Fruit fly (Drosophila melanogaster) whole organism, pupa: ENCODE measurements around the gene CG13760.

ENCODE experiments used
- CG10348 ChIP-seq: fragments of 200-800 bp; sonication (Bioruptor generic); IDR thresholded peaks from 2 replicates; pipeline ENCODE4 v1.3.6; 2022; ENCODE audit warnings: missing biosample characterization, missing genetic modification characterization
- CG12605 ChIP-seq: fragments of 200-800 bp; sonication (Bioruptor generic); IDR thresholded peaks from 2 replicates; pipeline ENCODE4 v1.3.6; 2022; ENCODE audit warnings: missing biosample characterization, missing genetic modification characterization
- CG13204 ChIP-seq: fragments of 200-800 bp; sonication (Bioruptor generic); optimal IDR thresholded peaks from 2 replicates; lab custom pipeline; 2018; ENCODE audit warnings: missing biosample characterization, mild to moderate bottlenecking, missing genetic modification characterization, moderate library complexity
- CG14655 ChIP-seq: fragments of 200-800 bp; sonication (Bioruptor generic); optimal IDR thresholded peaks from 3 replicates; lab custom pipeline; 2017; ENCODE audit warnings: mild to moderate bottlenecking, missing biosample characterization, missing genetic modification reagents, missing genetic modification characterization
- CG15710 ChIP-seq: fragments of 200-800 bp; sonication (Bioruptor generic); optimal IDR thresholded peaks from 2 replicates; lab custom pipeline; 2018; ENCODE audit warnings: missing biosample characterization, mild to moderate bottlenecking, missing genetic modification characterization, moderate library complexity
- CG17806 ChIP-seq: fragments of 200-800 bp; sonication (Bioruptor generic); optimal IDR thresholded peaks from 2 replicates; lab custom pipeline; 2018; ENCODE audit warnings: missing biosample characterization, mild to moderate bottlenecking, missing genetic modification characterization, moderate library complexity
- CG32121 ChIP-seq: fragments of 200-800 bp; sonication (Bioruptor generic); IDR thresholded peaks from 2 replicates; pipeline ENCODE4 v1.3.6; 2022; ENCODE audit warnings: missing biosample characterization, missing genetic modification characterization
- CG34367 ChIP-seq: fragments of 200-800 bp; sonication (Bioruptor generic); optimal IDR thresholded peaks from 2 replicates; lab custom pipeline; 2018; ENCODE audit warnings: missing biosample characterization, mild to moderate bottlenecking, missing genetic modification characterization
- CG4496 ChIP-seq: fragments of 200-800 bp; sonication (Bioruptor generic); IDR thresholded peaks from 3 replicates; pipeline ENCODE4 v1.3.6; 2022; ENCODE audit warnings: missing biosample characterization, missing genetic modification characterization
- CG8159 ChIP-seq: fragments of 200-800 bp; sonication (Bioruptor generic); optimal IDR thresholded peaks from 3 replicates; lab custom pipeline; 2018; ENCODE audit warnings: missing biosample characterization, mild to moderate bottlenecking, missing genetic modification characterization, moderate library complexity
- CG8301 ChIP-seq: fragments of 200-800 bp; sonication (Bioruptor generic); optimal IDR thresholded peaks from 2 replicates; lab custom pipeline; 2018; ENCODE audit warnings: missing biosample characterization, mild to moderate bottlenecking, missing genetic modification characterization
- CG9948 ChIP-seq: fragments of 200-800 bp; sonication (Bioruptor generic); optimal IDR thresholded peaks from 2 replicates; lab custom pipeline; 2018; ENCODE audit warnings: missing biosample characterization, mild to moderate bottlenecking, missing genetic modification characterization, moderate library complexity
- D1 ChIP-seq: fragments of 200-800 bp; sonication (Bioruptor generic); optimal IDR thresholded peaks from 2 replicates; lab custom pipeline; 2018; ENCODE audit warnings: missing biosample characterization, mild to moderate bottlenecking, missing genetic modification characterization, moderate library complexity
- EcR ChIP-seq: fragments of 200-800 bp; sonication (Bioruptor generic); optimal IDR thresholded peaks from 3 replicates; lab custom pipeline; 2019; ENCODE audit warnings: missing biosample characterization, missing genetic modification characterization, mild to moderate bottlenecking, moderate library complexity, missing genetic modification reagents
- Ets98B ChIP-seq: fragments of 200-800 bp; sonication (Bioruptor generic); IDR thresholded peaks from 2 replicates; pipeline ENCODE4 v1.3.6; 2022; ENCODE audit warnings: missing biosample characterization, missing genetic modification characterization
- Pif1A ChIP-seq: fragments of 200-800 bp; sonication (Bioruptor generic); optimal IDR thresholded peaks from 3 replicates; lab custom pipeline; 2016; ENCODE audit warnings: missing biosample characterization, missing genetic modification characterization
- Pif1B ChIP-seq: fragments of 200-800 bp; sonication (Bioruptor generic); optimal IDR thresholded peaks from 3 replicates; lab custom pipeline; 2016; ENCODE audit warnings: missing biosample characterization, missing genetic modification characterization
- Snoo ChIP-seq: fragments of 200-800 bp; sonication (Bioruptor generic); optimal IDR thresholded peaks from 3 replicates; lab custom pipeline; 2017; ENCODE audit warnings: missing biosample characterization, mild to moderate bottlenecking, missing genetic modification characterization, inconsistent platforms
- fd96Ca ChIP-seq: fragments of 200-800 bp; sonication (Bioruptor generic); IDR thresholded peaks from 3 replicates; pipeline ENCODE4 v1.3.6; 2022; ENCODE audit warnings: missing biosample characterization, missing genetic modification characterization
- gl ChIP-seq: fragments of 200-800 bp; sonication (Bioruptor generic); optimal IDR thresholded peaks from 2 replicates; lab custom pipeline; 2018; ENCODE audit warnings: missing biosample characterization, mild to moderate bottlenecking, missing genetic modification characterization
- rn ChIP-seq: fragments of 200-800 bp; sonication (Bioruptor generic); IDR thresholded peaks from 2 replicates; pipeline ENCODE4 v1.3.6; 2022; ENCODE audit warnings: missing biosample characterization, missing genetic modification characterization

Gene CG13760

dm6 chrX:2593094-2593752, 7.7 kb upstream of the CG13760 start:
- no peak for TF ChIP-seq CG8159
- no peak for TF ChIP-seq Snoo
- peak; percentile 96 for TF ChIP-seq EcR
- no peak for TF ChIP-seq CG34367 (tag; lab: Kevin White, UChicago)

dm6 chrX:2592243-2592642, 6.7 kb upstream of the CG13760 start:
- TF ChIP-seq CG10348 (no peak), CG9948 (tag; lab: Kevin White, UChicago) (no peak), CG15710 (tag; lab: Kevin White, UChicago) (no peak), CG32121 (GFP tag; lab: Robert Waterston, UW) (no peak), CG13204 (GFP tag; lab: Kevin White, UChicago) (no peak), fd96Ca (peak; percentile 8; the same call in 1 of the 3 replicates), gl (tag; lab: Kevin White, UChicago) (no peak)
- TF ChIP-seq, all 21 proteins: peak for 1

dm6 chrX:2591315-2591999, 6.0 kb upstream of the CG13760 start:
- no peak for TF ChIP-seq CG34367 (tag; lab: Kevin White, UChicago)
- no peak for TF ChIP-seq Pif1A
- TF ChIP-seq Ets98B (GFP tag; lab: Robert Waterston, UW): no peak
- no peak for TF ChIP-seq CG32121 (GFP tag; lab: Robert Waterston, UW)
- TF ChIP-seq rn (GFP tag; lab: Robert Waterston, UW): no peak
- TF ChIP-seq CG10348: no peak
- no peak for TF ChIP-seq CG12605 (GFP tag; lab: Robert Waterston, UW)
- TF ChIP-seq CG14655: no peak

DNA sequence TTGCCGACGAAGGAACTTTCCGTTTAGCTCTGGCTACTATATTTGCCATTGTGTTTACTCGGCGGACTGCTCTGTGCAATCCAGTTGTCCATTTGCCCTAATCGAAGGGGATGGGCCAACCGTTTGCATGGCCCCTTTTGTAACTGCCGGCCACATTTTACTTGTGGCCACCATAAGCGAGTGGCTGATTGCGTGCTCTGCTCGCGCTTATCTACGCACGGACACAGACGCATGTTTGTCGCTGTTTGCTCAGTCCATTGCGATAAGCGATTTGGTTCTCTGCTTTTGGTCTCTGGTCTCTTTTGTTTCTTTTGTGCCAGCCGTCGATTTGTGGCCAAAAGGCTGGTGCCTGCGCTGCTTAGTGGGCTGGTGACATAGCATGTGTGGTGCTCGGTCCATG, 5.1 kb upstream of the CG13760 start:
- TF ChIP-seq EcR: peak; percentile 46
- TF ChIP-seq CG17806 (tag; lab: Kevin White, UChicago): no peak

dm6 chrX:2589446-2590038, 4.0 kb upstream of the CG13760 start:
- TF ChIP-seq CG8301 (tag; lab: Kevin White, UChicago): peak; percentile 90
- TF ChIP-seq CG32121 (GFP tag; lab: Robert Waterston, UW): peak; percentile 96
- TF ChIP-seq rn (GFP tag; lab: Robert Waterston, UW): peak; percentile 90
- TF ChIP-seq CG13204 (GFP tag; lab: Kevin White, UChicago): no peak
- peak; percentile 89 for TF ChIP-seq Pif1B (GFP tag; lab: Kevin White, UChicago)
- peak; percentile 98 for TF ChIP-seq CG4496
- peak; percentile 93 for TF ChIP-seq Pif1A
- peak; percentile 69 for TF ChIP-seq CG34367 (tag; lab: Kevin White, UChicago)
- TF ChIP-seq CG15710 (tag; lab: Kevin White, UChicago): peak; percentile 79
- TF ChIP-seq D1: peak; percentile 43
- TF ChIP-seq CG14655: peak; percentile 85
- TF ChIP-seq CG10348: peak; percentile 83
- peak; percentile 71 for TF ChIP-seq CG17806 (tag; lab: Kevin White, UChicago)
- peak; percentile 98 for TF ChIP-seq fd96Ca
- peak; percentile 90 for TF ChIP-seq CG12605 (GFP tag; lab: Robert Waterston, UW)
- peak; percentile 76 for TF ChIP-seq CG8159
- TF ChIP-seq Ets98B (GFP tag; lab: Robert Waterston, UW): peak; percentile 97
- TF ChIP-seq CG9948 (tag; lab: Kevin White, UChicago): peak; percentile 80
- no peak for TF ChIP-seq EcR
- peak; percentile 91 for TF ChIP-seq Snoo
- TF ChIP-seq gl (tag; lab: Kevin White, UChicago): peak; percentile 32
- TF ChIP-seq, all 21 proteins: peak for 19

- TF ChIP-seq CG13204 (GFP tag; lab: Kevin White, UChicago) (peak; percentile 75), CG8159 (peak; percentile 41), CG14655 (peak; percentile 76), CG32121 (GFP tag; lab: Robert Waterston, UW) (peak; percentile 59; the same call in 1 of the 2 replicates), CG4496 (peak; percentile 91), CG10348 (no peak), Ets98B (GFP tag; lab: Robert Waterston, UW) (peak; percentile 84), CG17806 (tag; lab: Kevin White, UChicago) (peak; percentile 52), D1 (no peak), rn (GFP tag; lab: Robert Waterston, UW) (peak; percentile 69), CG15710 (tag; lab: Kevin White, UChicago) (peak; percentile 29), Snoo (peak; percentile 52), CG8301 (tag; lab: Kevin White, UChicago) (peak; percentile 58), EcR (peak; percentile 26), CG12605 (GFP tag; lab: Robert Waterston, UW) (peak; percentile 74), CG9948 (tag; lab: Kevin White, UChicago) (peak; percentile 46), Pif1A (peak; percentile 80), gl (tag; lab: Kevin White, UChicago) (peak; percentile 10), Pif1B (GFP tag; lab: Kevin White, UChicago) (peak; percentile 83), fd96Ca (peak; percentile 86), CG34367 (tag; lab: Kevin White, UChicago) (peak; percentile 10)
Measured at dm6 chrX:2588415-2589411, 3.2 kb upstream of the CG13760 start, which contains the start of gene egh. TSS of gene egh (plus strand) at chrX:2588503.
